Worm (Caenorhabditis elegans) whole organism, late embryonic: ENCODE data around the gene Y53G8AM.6.

Source experiments
- ceh-22 ChIP-seq: sonication (generic microtip); optimal IDR thresholded peaks from 2 replicates; lab custom pipeline; 2017; ENCODE audit warnings: missing biosample characterization, missing genetic modification characterization
- ceh-24 ChIP-seq: sonication (generic microtip); optimal IDR thresholded peaks from 2 replicates; lab custom pipeline; 2016; ENCODE audit warnings: mild to moderate bottlenecking, missing genetic modification characterization, missing compliant biosample characterization
- ceh-31 ChIP-seq: sonication (generic microtip); optimal IDR thresholded peaks from 2 replicates; lab custom pipeline; 2016; ENCODE audit warnings: missing genetic modification characterization, missing compliant biosample characterization
- ceh-34 ChIP-seq: sonication (generic microtip); optimal IDR thresholded peaks from 2 replicates; lab custom pipeline; 2016; ENCODE audit warnings: mild to moderate bottlenecking, missing genetic modification characterization, missing compliant biosample characterization
- ceh-45 ChIP-seq: fragments of 200-800 bp; sonication (Bioruptor generic); IDR thresholded peaks from 2 replicates; pipeline ENCODE4 v1.3.6; 2022; ENCODE audit warnings: missing genetic modification reagents, missing genetic modification characterization, missing compliant biosample characterization
- ceh-6 ChIP-seq: fragments of 200-800 bp; sonication (Bioruptor generic); optimal IDR thresholded peaks from 2 replicates; lab custom pipeline; 2018; ENCODE audit warnings: mild to moderate bottlenecking, missing genetic modification characterization, missing compliant biosample characterization
- dve-1 ChIP-seq: sonication (generic microtip); optimal IDR thresholded peaks from 2 replicates; lab custom pipeline; 2017; ENCODE audit warnings: antibody characterized with exemption, mild to moderate bottlenecking, missing genetic modification characterization, missing compliant biosample characterization
- nhr-232 ChIP-seq: sonication (generic microtip); optimal IDR thresholded peaks from 2 replicates; lab custom pipeline; 2016; ENCODE audit warnings: missing genetic modification characterization, missing compliant biosample characterization
- odd-2 ChIP-seq: sonication (generic microtip); optimal IDR thresholded peaks from 2 replicates; lab custom pipeline; 2017; ENCODE audit warnings: antibody characterized with exemption, mild to moderate bottlenecking, missing genetic modification characterization, missing compliant biosample characterization
- pag-3 ChIP-seq: sonication (generic microtip); optimal IDR thresholded peaks from 2 replicates; lab custom pipeline; 2016; ENCODE audit warnings: missing compliant biosample characterization, missing genetic modification characterization, borderline replicate concordance
- pat-9 ChIP-seq: fragments of 200-800 bp; sonication (Bioruptor generic); optimal IDR thresholded peaks from 2 replicates; lab custom pipeline; 2018; ENCODE audit warnings: mild to moderate bottlenecking, missing genetic modification characterization, moderate library complexity, missing compliant biosample characterization
- pha-4 ChIP-seq: fragments of 150-350 bp; optimal IDR thresholded peaks from 2 replicates; lab custom pipeline; 2018; ENCODE audit warnings: missing biosample characterization, missing genetic modification reagents, missing genetic modification characterization
- rnt-1 ChIP-seq: sonication (generic microtip); optimal IDR thresholded peaks from 2 replicates; lab custom pipeline; 2016; ENCODE audit warnings: missing genetic modification characterization, missing compliant biosample characterization

ce11 chrIII:3242379-3242778, 17.2 kb downstream of the Y53G8AM.6 start:
- TF ChIP-seq nhr-232 (no peak), dve-1 (tag; lab: Kevin White, UChicago) (no peak), pat-9 (no peak), rnt-1 (no peak), ceh-6 (GFP tag; lab: Kevin White, UChicago) (no peak), pag-3 (no peak), ceh-45 (GFP tag; lab: Robert Waterston, UW) (no peak), ceh-31 (tag; lab: Kevin White, UChicago) (no peak), ceh-24 (no peak), ceh-22 (tag; lab: Kevin White, UChicago) (no peak), odd-2 (tag; lab: Kevin White, UChicago) (no peak), pha-4 (tag; lab: Kevin White, UChicago) (no peak), ceh-34 (tag; lab: Kevin White, UChicago) (no peak)
